Fruit fly (Drosophila melanogaster) whole organism, embryonic: Measurements from ENCODE around the gene tau.

Experiments
- CG10209 ChIP-seq: fragments of 200-800 bp; sonication (Bioruptor generic); optimal IDR thresholded peaks from 3 replicates; lab custom pipeline; 2017; ENCODE audit warnings: missing biosample characterization, mild to moderate bottlenecking, missing genetic modification characterization, missing genetic modification reagents
- CG10462 ChIP-seq: fragments of 200-800 bp; sonication (Bioruptor generic); optimal IDR thresholded peaks from 2 replicates; lab custom pipeline; 2016; ENCODE audit warnings: missing biosample characterization, missing genetic modification characterization
- CG12942 ChIP-seq: fragments of 200-800 bp; sonication (Bioruptor generic); optimal IDR thresholded peaks from 3 replicates; lab custom pipeline; 2016; ENCODE audit warnings: missing biosample characterization, missing genetic modification characterization
- CG14965 ChIP-seq: fragments of 200-800 bp; sonication (Bioruptor generic); optimal IDR thresholded peaks from 2 replicates; lab custom pipeline; 2016; ENCODE audit warnings: missing biosample characterization, missing genetic modification characterization, borderline replicate concordance
- CG15601 ChIP-seq: fragments of 200-800 bp; sonication (Bioruptor generic); optimal IDR thresholded peaks from 3 replicates; lab custom pipeline; 2019; ENCODE audit warnings: missing biosample characterization, mild to moderate bottlenecking, missing genetic modification characterization, moderate library complexity
- CG1647 ChIP-seq: fragments of 200-800 bp; sonication (Bioruptor generic); optimal IDR thresholded peaks from 3 replicates; lab custom pipeline; 2016; ENCODE audit warnings: missing biosample characterization, missing genetic modification characterization
- CG2678 ChIP-seq: fragments of 200-800 bp; sonication (Bioruptor generic); optimal IDR thresholded peaks from 3 replicates; lab custom pipeline; 2019; ENCODE audit warnings: missing biosample characterization, mild to moderate bottlenecking, missing genetic modification characterization, moderate library complexity
- CG31224 ChIP-seq: fragments of 200-800 bp; sonication (Bioruptor generic); IDR thresholded peaks from 2 replicates; pipeline ENCODE4 v1.3.6; 2022; ENCODE audit warnings: missing biosample characterization, missing genetic modification characterization
- CG31388 ChIP-seq: fragments of 200-800 bp; sonication (Bioruptor generic); optimal IDR thresholded peaks from 2 replicates; lab custom pipeline; 2016; ENCODE audit warnings: missing biosample characterization, missing genetic modification characterization
- CG32767 ChIP-seq: fragments of 200-800 bp; sonication (Bioruptor generic); IDR thresholded peaks from 2 replicates; pipeline ENCODE4 v1.3.6; 2022; ENCODE audit warnings: missing biosample characterization, missing genetic modification characterization
- CG34224 ChIP-seq: fragments of 200-800 bp; sonication (Bioruptor generic); IDR thresholded peaks from 3 replicates; pipeline ENCODE4 v1.3.6; 2022; ENCODE audit warnings: missing biosample characterization, missing genetic modification characterization; ENCODE audit not compliant: partially characterized antibody
- CG34376 ChIP-seq: fragments of 200-800 bp; sonication (Bioruptor generic); optimal IDR thresholded peaks from 2 replicates; lab custom pipeline; 2018; ENCODE audit warnings: missing biosample characterization, mild to moderate bottlenecking, missing genetic modification characterization
- CG6272 ChIP-seq: fragments of 200-800 bp; sonication (Bioruptor generic); IDR thresholded peaks from 2 replicates; pipeline ENCODE4 v1.3.6; 2022; ENCODE audit warnings: missing biosample characterization, missing genetic modification characterization
- CG7271 ChIP-seq: fragments of 200-800 bp; sonication (Bioruptor generic); optimal IDR thresholded peaks from 2 replicates; lab custom pipeline; 2018; ENCODE audit warnings: missing biosample characterization, mild to moderate bottlenecking, missing genetic modification characterization, moderate library complexity
- CG7928 ChIP-seq: fragments of 200-800 bp; sonication (Bioruptor generic); optimal IDR thresholded peaks from 2 replicates; lab custom pipeline; 2017; ENCODE audit warnings: missing biosample characterization, mild to moderate bottlenecking, missing genetic modification characterization
- CG8089 ChIP-seq: fragments of 200-800 bp; sonication (Bioruptor generic); optimal IDR thresholded peaks from 3 replicates; lab custom pipeline; 2016; ENCODE audit warnings: missing biosample characterization, missing genetic modification characterization
- CTCF ChIP-seq: fragments of 200-800 bp; sonication (Bioruptor generic); optimal IDR thresholded peaks from 2 replicates; lab custom pipeline; 2017; ENCODE audit warnings: missing biosample characterization, mild to moderate bottlenecking, missing genetic modification characterization, moderate library complexity
- Dbx ChIP-seq: fragments of 200-800 bp; sonication (Bioruptor generic); IDR thresholded peaks from 3 replicates; pipeline ENCODE4 v1.3.6; 2022; ENCODE audit warnings: missing biosample characterization, missing genetic modification characterization
- E2f1 ChIP-seq: fragments of 200-800 bp; sonication (Bioruptor generic); IDR thresholded peaks from 2 replicates; pipeline ENCODE4 v1.3.6; 2022; ENCODE audit warnings: missing biosample characterization, missing genetic modification characterization
- Eip74EF ChIP-seq, 2 experiments: fragments of 200-800 bp in 1 of 2; fragments of >200 bp in 1 of 2; sonication (Bioruptor generic) in 1 of 2; optimal IDR thresholded peaks; 2 replicates each; lab custom pipeline; 2017 to 2019; ENCODE audit warnings: missing biosample characterization in 2 of 2, missing genetic modification characterization in 2 of 2, mild to moderate bottlenecking in 1 of 2, moderate library complexity in 1 of 2
- Hey ChIP-seq: fragments of 200-800 bp; sonication (Bioruptor generic); optimal IDR thresholded peaks from 3 replicates; lab custom pipeline; 2018; ENCODE audit warnings: missing biosample characterization, mild to moderate bottlenecking, missing genetic modification characterization
- Hmr ChIP-seq: fragments of 200-800 bp; sonication (Bioruptor generic); optimal IDR thresholded peaks from 3 replicates; lab custom pipeline; 2017; ENCODE audit warnings: mild to moderate bottlenecking, missing biosample characterization, missing genetic modification reagents, missing genetic modification characterization
- Hr51 ChIP-seq, 2 experiments: fragments of 200-800 bp; sonication (Bioruptor generic); optimal IDR thresholded peaks; 2 replicates in 1 of 2; 3 replicates in 1 of 2; lab custom pipeline; 2016 to 2018; ENCODE audit warnings: missing biosample characterization in 2 of 2, missing genetic modification characterization in 2 of 2, mild to moderate bottlenecking in 1 of 2, moderate library complexity in 1 of 2
- Mrtf ChIP-seq: fragments of 200-800 bp; sonication (Bioruptor generic); IDR thresholded peaks from 3 replicates; pipeline ENCODE4 v1.3.6; 2022; ENCODE audit warnings: missing biosample characterization, missing genetic modification characterization
- Poxn ChIP-seq: fragments of 200-800 bp; sonication (Bioruptor generic); IDR thresholded peaks from 2 replicates; pipeline ENCODE4 v1.3.6; 2022; ENCODE audit warnings: missing biosample characterization, missing genetic modification characterization
- Spps ChIP-seq: fragments of 200-800 bp; sonication (Bioruptor generic); optimal IDR thresholded peaks from 2 replicates; lab custom pipeline; 2018; ENCODE audit warnings: missing biosample characterization, mild to moderate bottlenecking, missing genetic modification characterization
- az2 ChIP-seq: fragments of 200-800 bp; sonication (Bioruptor generic); optimal IDR thresholded peaks from 3 replicates; lab custom pipeline; 2016; ENCODE audit warnings: missing biosample characterization, missing genetic modification characterization
- da ChIP-seq: fragments of 200-800 bp; sonication (Bioruptor generic); optimal IDR thresholded peaks from 2 replicates; lab custom pipeline; 2016; ENCODE audit warnings: missing biosample characterization, missing genetic modification characterization
- dan ChIP-seq: fragments of 200-800 bp; sonication (Bioruptor generic); IDR thresholded peaks from 2 replicates; pipeline ENCODE4 v1.3.6; 2022; ENCODE audit warnings: missing biosample characterization, missing genetic modification characterization
- dmrt11E ChIP-seq: fragments of 200-800 bp; sonication (Bioruptor generic); optimal IDR thresholded peaks from 3 replicates; lab custom pipeline; 2018; ENCODE audit warnings: missing biosample characterization, mild to moderate bottlenecking, missing genetic modification characterization, moderate library complexity
- dysf ChIP-seq: fragments of 200-800 bp; sonication (Bioruptor generic); IDR thresholded peaks from 3 replicates; pipeline ENCODE4 v1.3.6; 2022; ENCODE audit warnings: missing biosample characterization, missing genetic modification characterization
- esg ChIP-seq: fragments of 200-800 bp; sonication (Bioruptor generic); conservative IDR thresholded peaks from 2 replicates; pipeline ENCODE4 v1.3.6; 2022; ENCODE audit warnings: missing biosample characterization, missing genetic modification characterization
- fd96Cb ChIP-seq: fragments of 200-800 bp; sonication (Bioruptor generic); optimal IDR thresholded peaks from 2 replicates; lab custom pipeline; 2018; ENCODE audit warnings: missing biosample characterization, mild to moderate bottlenecking, missing genetic modification characterization, moderate library complexity
- ftz-f1 ChIP-seq: fragments of 200-800 bp; sonication (Bioruptor generic); optimal IDR thresholded peaks from 2 replicates; lab custom pipeline; 2016; ENCODE audit warnings: missing biosample characterization, missing genetic modification characterization
- gcm2 ChIP-seq: fragments of 200-800 bp; sonication (Bioruptor generic); optimal IDR thresholded peaks from 2 replicates; lab custom pipeline; 2016; ENCODE audit warnings: missing biosample characterization, missing genetic modification characterization
- ham ChIP-seq: fragments of 200-800 bp; sonication (Bioruptor generic); IDR thresholded peaks from 2 replicates; pipeline ENCODE4 v1.3.6; 2022; ENCODE audit warnings: missing biosample characterization, missing genetic modification characterization
- hkb ChIP-seq, 2 experiments: fragments of 200-800 bp in 1 of 2; fragments of >200 bp in 1 of 2; sonication (Bioruptor generic) in 1 of 2; IDR thresholded peaks in 1 of 2; optimal IDR thresholded peaks in 1 of 2; 2 replicates each; pipeline versions ENCODE4 v1.3.6 to Lab custom; 2017 to 2022; ENCODE audit warnings: missing biosample characterization in 1 of 2, missing genetic modification characterization in 1 of 2
- hth ChIP-seq: fragments of >200 bp; optimal IDR thresholded peaks from 2 replicates; lab custom pipeline; 2017; ENCODE audit warnings: inconsistent platforms
- maf-S ChIP-seq: fragments of 200-800 bp; sonication (Bioruptor generic); optimal IDR thresholded peaks from 2 replicates; lab custom pipeline; 2016; ENCODE audit warnings: missing biosample characterization, missing genetic modification characterization
- pfk ChIP-seq: fragments of 200-800 bp; sonication (Bioruptor generic); optimal IDR thresholded peaks from 2 replicates; lab custom pipeline; 2018; ENCODE audit warnings: missing biosample characterization, mild to moderate bottlenecking, missing genetic modification characterization, moderate library complexity
- pnt ChIP-seq: fragments of 200-800 bp; sonication (Bioruptor generic); optimal IDR thresholded peaks from 3 replicates; lab custom pipeline; 2016; ENCODE audit warnings: missing biosample characterization, missing genetic modification characterization
- run ChIP-seq: fragments of 200-800 bp; sonication (Bioruptor generic); optimal IDR thresholded peaks from 3 replicates; lab custom pipeline; 2018; ENCODE audit warnings: missing biosample characterization, mild to moderate bottlenecking, missing genetic modification characterization
- salm ChIP-seq: fragments of 200-800 bp; sonication (Bioruptor generic); optimal IDR thresholded peaks from 2 replicates; lab custom pipeline; 2018; ENCODE audit warnings: missing biosample characterization, mild to moderate bottlenecking, missing genetic modification characterization
- sens ChIP-seq: fragments of 200-800 bp; sonication (Bioruptor generic); peaks from one replicate; lab custom pipeline; 2016; ENCODE audit warnings: missing biosample characterization, missing genetic modification characterization
- slbo ChIP-seq: fragments of 200-800 bp; sonication (Bioruptor generic); IDR thresholded peaks from 2 replicates; pipeline ENCODE4 v1.3.6; 2022; ENCODE audit warnings: missing biosample characterization, missing genetic modification characterization
- stc ChIP-seq: fragments of 200-800 bp; sonication (Bioruptor generic); IDR thresholded peaks from 2 replicates; pipeline ENCODE4 v1.3.6; 2022; ENCODE audit warnings: missing biosample characterization, missing genetic modification characterization
- vfl ChIP-seq: fragments of 200-800 bp; sonication (Bioruptor generic); optimal IDR thresholded peaks from 2 replicates; lab custom pipeline; 2016; ENCODE audit warnings: missing biosample characterization, missing genetic modification characterization
- vnd ChIP-seq: fragments of 200-800 bp; sonication (Bioruptor generic); IDR thresholded peaks from 3 replicates; pipeline ENCODE4 v1.3.6; 2022; ENCODE audit warnings: missing biosample characterization, missing genetic modification characterization; ENCODE audit not compliant: partially characterized antibody
- wek ChIP-seq: fragments of 200-800 bp; sonication (Bioruptor generic); optimal IDR thresholded peaks from 3 replicates; lab custom pipeline; 2018; ENCODE audit warnings: missing biosample characterization, mild to moderate bottlenecking, missing genetic modification characterization, moderate library complexity
- zfh2 ChIP-seq: fragments of 200-800 bp; sonication (Bioruptor generic); optimal IDR thresholded peaks from 2 replicates; lab custom pipeline; 2016; ENCODE audit warnings: missing biosample characterization, missing genetic modification characterization

tau gene

DNA sequence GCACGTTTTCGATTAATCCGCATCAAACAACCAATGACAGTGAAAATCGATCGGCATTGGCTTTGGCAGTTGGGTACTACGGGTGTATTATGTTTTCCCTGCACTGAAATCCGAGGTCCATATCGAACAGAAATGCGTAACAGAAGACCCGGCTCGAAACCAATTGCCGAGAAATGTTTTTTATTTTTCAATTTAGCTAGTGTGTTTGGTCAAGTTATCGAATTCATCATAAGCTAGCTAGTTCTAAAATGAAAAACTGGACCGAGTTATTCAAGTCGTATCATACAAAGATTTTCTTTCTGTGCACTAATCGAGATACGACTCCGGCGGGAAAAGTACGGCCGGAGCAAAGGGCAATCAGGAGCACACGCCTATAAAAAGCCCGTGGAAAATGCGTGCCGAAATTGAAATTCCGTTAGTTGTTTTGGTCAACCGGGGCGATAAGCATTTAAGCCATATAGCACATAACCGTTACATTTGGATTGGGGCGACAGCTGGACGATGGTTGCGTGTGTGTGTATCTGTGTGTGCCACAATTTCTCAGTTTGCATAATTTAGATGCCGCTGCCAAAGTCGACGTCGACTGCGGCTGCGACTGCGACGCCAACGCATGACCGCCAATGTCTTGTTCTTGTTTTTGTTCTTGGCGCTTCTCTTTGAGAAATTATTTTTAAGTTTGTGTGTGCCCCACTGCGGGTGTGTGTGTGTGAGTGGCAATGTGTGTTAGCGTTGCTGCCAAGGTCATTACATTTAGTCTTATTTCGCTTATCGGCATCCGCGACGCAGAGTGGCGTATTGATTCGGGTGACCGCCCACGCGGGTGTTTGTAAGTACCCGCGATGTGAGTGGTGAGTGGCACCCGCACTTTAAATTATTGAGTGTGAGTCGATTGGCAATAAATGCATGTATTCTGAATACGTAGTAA, 47.4 kb downstream of the tau start (continued):
- TF ChIP-seq CG2678 (tag; lab: Kevin White, UChicago) (peak; percentile 48), CG31224 (GFP tag; lab: Robert Waterston, UW) (no peak), Hr51 (GFP tag; optimal IDR thresholded peaks at IDR 0.05; lab: Kevin White, UChicago) (peak in 1 of 2 experiments; percentile 32), az2 (GFP tag; lab: Kevin White, UChicago) (no peak), CG15601 (no peak), CG31388 (GFP tag; lab: Kevin White, UChicago) (no peak), Mrtf (no peak), CG34376 (GFP tag; lab: Kevin White, UChicago) (no peak), dan (GFP tag; lab: Robert Waterston, UW) (no peak), CG34224 (GFP tag; lab: Robert Waterston, UW) (no peak), vnd (GFP tag; lab: Robert Waterston, UW) (no peak), CG10209 (GFP tag; lab: Kevin White, UChicago) (no peak), slbo (0 out of 2 replicates have a peak, but pooled peaks have one; percentile 7), CTCF (GFP tag; lab: Kevin White, UChicago) (no peak), Hey (no peak), CG12942 (GFP tag; lab: Kevin White, UChicago) (no peak), esg (GFP tag; lab: Robert Waterston, UW) (no peak), pnt (GFP tag; lab: Kevin White, UChicago) (no peak), wek (GFP tag; lab: Kevin White, UChicago) (no peak), da (no peak), sens (GFP tag; lab: Kevin White, UChicago) (peak; percentile 62), salm (tag; lab: Kevin White, UChicago) (no peak), hkb (optimal IDR thresholded peaks at IDR 0.05; lab: Kevin White, UChicago) (no peak), hkb (GFP tag; IDR thresholded peaks at IDR 0.05; lab: Robert Waterston, UW) (peak; percentile 55), CG32767 (GFP tag; lab: Robert Waterston, UW) (no peak), dysf (GFP tag; lab: Robert Waterston, UW) (0 out of 3 replicates have a peak, but pooled peaks have one; percentile 19), ham (GFP tag; lab: Robert Waterston, UW) (no peak), dmrt11E (no peak), CG7928 (GFP tag; lab: Kevin White, UChicago) (no peak), Dbx (no peak), CG10462 (GFP tag; lab: Kevin White, UChicago) (no peak), stc (GFP tag; lab: Robert Waterston, UW) (no peak), Spps (tag; lab: Kevin White, UChicago) (no peak), Poxn (GFP tag; lab: Robert Waterston, UW) (no peak), run (tag; lab: Kevin White, UChicago) (no peak), fd96Cb (tag; lab: Kevin White, UChicago) (peak; percentile 8), maf-S (GFP tag; lab: Kevin White, UChicago) (no peak), Hmr (GFP tag; lab: Kevin White, UChicago) (no peak), pfk (no peak), CG14965 (no peak), ftz-f1 (peak; percentile 58), zfh2 (GFP tag; lab: Kevin White, UChicago) (no peak), Eip74EF (GFP tag; optimal IDR thresholded peaks at IDR 0.05; lab: Kevin White, UChicago) (no peak), vfl (GFP tag; lab: Kevin White, UChicago) (no peak), CG8089 (GFP tag; lab: Kevin White, UChicago) (no peak), gcm2 (GFP tag; lab: Kevin White, UChicago) (no peak), CG7271 (tag; lab: Kevin White, UChicago) (no peak), hth (lab: Kevin White, UChicago) (no peak), CG6272 (GFP tag; lab: Robert Waterston, UW) (no peak), CG1647 (GFP tag; lab: Kevin White, UChicago) (no peak), E2f1 (GFP tag; lab: Robert Waterston, UW) (0 out of 2 replicates have a peak, but pooled peaks have one; percentile 29)
